Fruit fly (Drosophila melanogaster): ENCODE measurements around the gene msb1l.

DNA sequence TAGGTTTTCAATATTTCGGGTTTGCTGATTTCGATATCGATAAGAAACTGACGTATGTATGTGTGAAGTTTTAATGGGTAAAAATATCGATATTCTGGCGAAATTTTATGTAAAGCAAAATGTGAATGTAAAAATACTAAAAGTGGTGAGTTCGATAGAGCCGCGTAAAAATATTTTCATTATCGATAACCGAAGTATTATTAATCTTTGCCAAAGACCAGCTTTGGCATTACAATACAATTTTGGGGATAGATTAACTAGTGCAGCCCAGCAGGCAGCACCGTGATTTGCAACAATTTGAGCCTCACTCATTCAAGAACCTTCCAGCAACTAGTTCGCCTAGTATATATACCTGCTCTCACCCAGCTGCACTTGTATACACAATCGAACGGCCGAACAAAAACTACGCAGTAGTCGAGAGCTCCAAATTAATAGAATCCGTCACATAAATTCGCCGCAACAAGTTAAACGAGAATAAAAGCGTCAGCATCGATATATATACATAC lies 35.2 kb upstream of the msb1l start:
- TF ChIP-seq Snoo (tag; optimal IDR thresholded peaks at IDR 0.05), result no peak
- no peak for TF ChIP-seq rn (GFP tag; IDR thresholded peaks at IDR 0.05)
- no peak for TF ChIP-seq CG4496 (GFP tag; IDR thresholded peaks at IDR 0.05)

Measured in whole organism, pupa.